Fruit fly (Drosophila melanogaster) whole organism, prepupa: ENCODE results near the gene Vm32E.

Experiments
- Blimp-1 ChIP-seq: fragments of 200-800 bp; sonication (Bioruptor generic); optimal IDR thresholded peaks from 3 replicates; lab custom pipeline; 2017; ENCODE audit warnings: missing biosample characterization, missing genetic modification characterization, mild to moderate bottlenecking, moderate library complexity, missing genetic modification reagents
- CG10669 ChIP-seq: fragments of 200-800 bp; sonication (Bioruptor generic); optimal IDR thresholded peaks from 3 replicates; lab custom pipeline; 2018; ENCODE audit warnings: missing biosample characterization, mild to moderate bottlenecking, missing genetic modification characterization, moderate library complexity
- CG11902 ChIP-seq: fragments of 200-800 bp; sonication (Bioruptor generic); optimal IDR thresholded peaks from 3 replicates; lab custom pipeline; 2016; ENCODE audit warnings: missing biosample characterization, missing genetic modification characterization
- CG1621 ChIP-seq: fragments of 200-800 bp; sonication (Bioruptor generic); optimal IDR thresholded peaks from 3 replicates; lab custom pipeline; 2018; ENCODE audit warnings: missing biosample characterization, mild to moderate bottlenecking, missing genetic modification characterization
- CG16779 ChIP-seq: fragments of 200-800 bp; sonication (Bioruptor generic); optimal IDR thresholded peaks from 3 replicates; lab custom pipeline; 2017; ENCODE audit warnings: missing biosample characterization, mild to moderate bottlenecking, missing genetic modification characterization
- CG3032 ChIP-seq: fragments of 200-800 bp; optimal IDR thresholded peaks from 2 replicates; lab custom pipeline; 2019; ENCODE audit warnings: missing biosample characterization, mild to moderate bottlenecking, missing genetic modification characterization, moderate library complexity
- CG31627 ChIP-seq: fragments of 200-800 bp; sonication (Bioruptor generic); optimal IDR thresholded peaks from 3 replicates; lab custom pipeline; 2016; ENCODE audit warnings: missing biosample characterization, missing genetic modification characterization
- CG32006 ChIP-seq: fragments of 200-800 bp; sonication (Bioruptor generic); optimal IDR thresholded peaks from 3 replicates; lab custom pipeline; 2017; ENCODE audit warnings: missing biosample characterization, mild to moderate bottlenecking, missing genetic modification characterization
- CG34406 ChIP-seq: fragments of 200-800 bp; sonication (Bioruptor generic); optimal IDR thresholded peaks from 3 replicates; lab custom pipeline; 2016; ENCODE audit warnings: missing biosample characterization, missing genetic modification characterization
- CG3919 ChIP-seq: fragments of 200-800 bp; sonication (Bioruptor generic); optimal IDR thresholded peaks from 3 replicates; lab custom pipeline; 2016; ENCODE audit warnings: missing biosample characterization, missing genetic modification characterization
- CG4318 ChIP-seq: fragments of 200-800 bp; sonication (Bioruptor generic); optimal IDR thresholded peaks from 3 replicates; lab custom pipeline; 2017; ENCODE audit warnings: missing biosample characterization, mild to moderate bottlenecking, missing genetic modification characterization
- CG6163 ChIP-seq: fragments of 200-800 bp; sonication (Bioruptor generic); IDR thresholded peaks from 3 replicates; pipeline ENCODE4 v1.3.6; 2022; ENCODE audit warnings: missing biosample characterization, missing genetic modification characterization
- CG6276 ChIP-seq: fragments of 200-800 bp; sonication (Bioruptor generic); optimal IDR thresholded peaks from 2 replicates; lab custom pipeline; 2017; ENCODE audit warnings: missing biosample characterization, mild to moderate bottlenecking, missing genetic modification characterization
- CG6808 ChIP-seq: fragments of 200-800 bp; sonication (Bioruptor generic); optimal IDR thresholded peaks from 3 replicates; lab custom pipeline; 2017; ENCODE audit warnings: missing biosample characterization, missing genetic modification characterization, mild to moderate bottlenecking, moderate library complexity, missing genetic modification reagents
- CG6854 ChIP-seq: fragments of 200-800 bp; sonication (Bioruptor generic); optimal IDR thresholded peaks from 2 replicates; lab custom pipeline; 2017; ENCODE audit warnings: missing biosample characterization, mild to moderate bottlenecking, missing genetic modification characterization
- CG7368 ChIP-seq: fragments of 200-800 bp; sonication (Bioruptor generic); optimal IDR thresholded peaks from 3 replicates; lab custom pipeline; 2016; ENCODE audit warnings: missing biosample characterization, missing genetic modification characterization
- CG8119 ChIP-seq: fragments of 200-800 bp; sonication (Bioruptor generic); IDR thresholded peaks from 3 replicates; pipeline ENCODE4 v1.3.6; 2022; ENCODE audit warnings: missing biosample characterization, missing genetic modification characterization
- CG8632 ChIP-seq: fragments of 200-800 bp; sonication (Bioruptor generic); optimal IDR thresholded peaks from 3 replicates; lab custom pipeline; 2016; ENCODE audit warnings: missing biosample characterization, missing genetic modification characterization
- CG9139 ChIP-seq: fragments of 200-800 bp; sonication (Bioruptor generic); optimal IDR thresholded peaks from 3 replicates; lab custom pipeline; 2017; ENCODE audit warnings: missing biosample characterization, mild to moderate bottlenecking, missing genetic modification characterization
- Eip78C ChIP-seq: fragments of 200-800 bp; sonication (Bioruptor generic); peaks from one replicate; lab custom pipeline; 2016; ENCODE audit warnings: missing biosample characterization, missing genetic modification characterization
- Eip93F ChIP-seq: fragments of 200-800 bp; sonication (Bioruptor generic); optimal IDR thresholded peaks from 2 replicates; lab custom pipeline; 2016; ENCODE audit warnings: missing biosample characterization, mild to moderate bottlenecking, missing genetic modification characterization
- Ets21C ChIP-seq: fragments of 200-800 bp; sonication (Bioruptor generic); optimal IDR thresholded peaks from 3 replicates; lab custom pipeline; 2016; ENCODE audit warnings: missing biosample characterization, missing genetic modification characterization
- Ets96B ChIP-seq: fragments of 200-800 bp; optimal IDR thresholded peaks from 2 replicates; lab custom pipeline; 2019; ENCODE audit warnings: missing biosample characterization, mild to moderate bottlenecking, missing genetic modification characterization, moderate library complexity
- Gug ChIP-seq: fragments of 200-800 bp; sonication (Bioruptor generic); IDR thresholded peaks from 2 replicates; pipeline ENCODE4 v1.3.6; 2022; ENCODE audit warnings: missing biosample characterization, missing genetic modification characterization
- Hr38 ChIP-seq: sonication (Bioruptor generic); optimal IDR thresholded peaks from 2 replicates; lab custom pipeline; 2016; ENCODE audit warnings: missing biosample characterization, missing genetic modification characterization
- Hr39 ChIP-seq: fragments of 200-800 bp; sonication (Bioruptor generic); optimal IDR thresholded peaks from 2 replicates; lab custom pipeline; 2016; ENCODE audit warnings: missing biosample characterization, missing genetic modification characterization
- Hr4 ChIP-seq: fragments of 200-800 bp; sonication (Bioruptor generic); optimal IDR thresholded peaks from 3 replicates; lab custom pipeline; 2016; ENCODE audit warnings: missing biosample characterization, missing genetic modification characterization
- Lpt ChIP-seq: fragments of 200-800 bp; sonication (Bioruptor generic); optimal IDR thresholded peaks from 3 replicates; lab custom pipeline; 2016; ENCODE audit warnings: missing biosample characterization, missing genetic modification characterization
- Met ChIP-seq: fragments of 200-800 bp; sonication (Bioruptor generic); optimal IDR thresholded peaks from 3 replicates; lab custom pipeline; 2016; ENCODE audit warnings: missing biosample characterization, missing genetic modification characterization
- OdsH ChIP-seq: fragments of 200-800 bp; sonication (Bioruptor generic); optimal IDR thresholded peaks from 3 replicates; lab custom pipeline; 2016; ENCODE audit warnings: missing biosample characterization, missing genetic modification characterization
- Smox ChIP-seq: fragments of 200-800 bp; sonication (Bioruptor generic); optimal IDR thresholded peaks from 3 replicates; lab custom pipeline; 2016; ENCODE audit warnings: missing biosample characterization, missing genetic modification characterization
- Sox102F ChIP-seq: fragments of 200-800 bp; sonication (Bioruptor generic); optimal IDR thresholded peaks from 2 replicates; lab custom pipeline; 2016; ENCODE audit warnings: missing biosample characterization, mild to moderate bottlenecking, missing genetic modification characterization
- Sox14 ChIP-seq: fragments of 200-800 bp; sonication (Bioruptor generic); optimal IDR thresholded peaks from 3 replicates; lab custom pipeline; 2016; ENCODE audit warnings: missing biosample characterization, missing genetic modification characterization
- achi ChIP-seq: fragments of 200-800 bp; sonication (Bioruptor generic); optimal IDR thresholded peaks from 3 replicates; lab custom pipeline; 2016; ENCODE audit warnings: missing biosample characterization, missing genetic modification characterization
- acj6 ChIP-seq: fragments of 200-800 bp; sonication (Bioruptor generic); optimal IDR thresholded peaks from 3 replicates; lab custom pipeline; 2016; ENCODE audit warnings: missing biosample characterization, missing genetic modification characterization
- cyc ChIP-seq: fragments of 200-800 bp; sonication (Bioruptor generic); optimal IDR thresholded peaks from 3 replicates; lab custom pipeline; 2016; ENCODE audit warnings: missing biosample characterization, missing genetic modification characterization
- dac ChIP-seq: fragments of 200-800 bp; sonication (Bioruptor generic); optimal IDR thresholded peaks from 2 replicates; lab custom pipeline; 2017; ENCODE audit warnings: missing biosample characterization, mild to moderate bottlenecking, missing genetic modification characterization
- dsx ChIP-seq: fragments of 200-800 bp; optimal IDR thresholded peaks from 3 replicates; lab custom pipeline; 2019; ENCODE audit warnings: missing biosample characterization, mild to moderate bottlenecking, missing genetic modification characterization, moderate library complexity; ENCODE audit not compliant: poor library complexity, severe bottlenecking
- eg ChIP-seq: fragments of 200-800 bp; sonication (Bioruptor generic); IDR thresholded peaks from 3 replicates; pipeline ENCODE4 v1.3.6; 2022; ENCODE audit warnings: missing biosample characterization, missing genetic modification characterization
- lz ChIP-seq: fragments of 200-800 bp; sonication (Bioruptor generic); optimal IDR thresholded peaks from 3 replicates; lab custom pipeline; 2016; ENCODE audit warnings: missing biosample characterization, missing genetic modification characterization
- net ChIP-seq: fragments of 200-800 bp; sonication (Bioruptor generic); optimal IDR thresholded peaks from 3 replicates; lab custom pipeline; 2016; ENCODE audit warnings: missing biosample characterization, missing genetic modification characterization
- pdm3 ChIP-seq: fragments of 200-800 bp; sonication (Bioruptor generic); optimal IDR thresholded peaks from 3 replicates; lab custom pipeline; 2016; ENCODE audit warnings: missing biosample characterization, missing genetic modification characterization
- salr ChIP-seq, 2 experiments: fragments of 200-800 bp; sonication (Bioruptor generic); optimal IDR thresholded peaks; 3 replicates each; lab custom pipeline; 2016 to 2018; ENCODE audit warnings: missing biosample characterization in 2 of 2, missing genetic modification characterization in 2 of 2, mild to moderate bottlenecking in 1 of 2
- spab ChIP-seq: fragments of 200-800 bp; sonication (Bioruptor generic); optimal IDR thresholded peaks from 2 replicates; lab custom pipeline; 2017; ENCODE audit warnings: missing biosample characterization, mild to moderate bottlenecking, missing genetic modification characterization, missing genetic modification reagents
- ss ChIP-seq, 2 experiments: fragments of 200-800 bp; sonication (Bioruptor generic); optimal IDR thresholded peaks; 2 replicates in 1 of 2; 3 replicates in 1 of 2; lab custom pipeline; 2017 to 2018; ENCODE audit warnings: mild to moderate bottlenecking in 2 of 2, missing biosample characterization in 2 of 2, missing genetic modification characterization in 2 of 2, moderate library complexity in 1 of 2
- svp ChIP-seq: fragments of 200-800 bp; sonication (Bioruptor generic); peaks from one replicate; lab custom pipeline; 2016; ENCODE audit warnings: missing biosample characterization, missing genetic modification characterization
- topi ChIP-seq: fragments of 200-800 bp; sonication (Bioruptor generic); optimal IDR thresholded peaks from 3 replicates; lab custom pipeline; 2016; ENCODE audit warnings: missing biosample characterization, missing genetic modification characterization
- vri ChIP-seq: fragments of 200-800 bp; sonication (Bioruptor generic); optimal IDR thresholded peaks from 3 replicates; lab custom pipeline; 2016; ENCODE audit warnings: missing biosample characterization, mild to moderate bottlenecking, missing genetic modification characterization

Vm32E gene

DNA sequence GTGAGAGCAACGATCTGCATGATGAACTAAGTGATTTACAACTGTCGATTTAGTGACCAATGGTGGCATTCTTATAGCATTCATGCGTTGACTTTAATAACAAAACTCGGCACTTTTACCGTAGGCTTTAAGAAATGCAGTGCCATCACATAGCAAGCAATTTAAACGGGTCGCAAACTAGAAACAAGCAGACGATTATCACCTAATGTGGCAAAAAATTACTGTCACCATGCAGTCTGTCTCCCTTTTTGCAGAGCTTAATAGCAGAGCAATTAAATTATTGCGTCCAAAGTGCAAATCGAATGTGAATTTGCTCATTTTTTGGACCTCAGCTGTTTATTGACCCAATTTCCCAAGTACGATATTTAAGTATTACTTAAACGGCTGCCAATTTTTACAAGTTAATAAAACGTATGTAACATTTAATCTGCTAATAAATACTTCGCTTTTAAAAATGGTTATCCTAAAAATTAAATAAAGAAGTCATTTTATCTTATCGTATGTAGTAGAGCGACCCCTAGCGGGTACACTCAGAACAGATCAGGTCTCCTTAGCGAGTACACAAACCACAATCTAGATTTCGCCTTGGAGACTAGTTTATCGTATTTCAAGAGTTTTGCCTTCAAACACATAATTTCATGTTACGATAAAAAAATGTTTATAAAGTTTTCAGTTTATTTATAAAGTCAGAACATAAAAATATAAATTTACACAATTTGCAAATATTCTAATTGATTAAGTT is at the start of gene Vm32E:
TSS of gene Vm32E (minus strand) at position 51 of the 742 bp plus-strand sequence.
- peak; percentile 34 for TF ChIP-seq Eip78C
- TF ChIP-seq CG6276 (GFP tag; lab: Kevin White, UChicago) = peak; percentile 7
- no peak for TF ChIP-seq achi (GFP tag; lab: Kevin White, UChicago)
- TF ChIP-seq CG8119 (GFP tag; lab: Robert Waterston, UW) = no peak
- no peak for TF ChIP-seq Ets96B (tag; lab: Kevin White, UChicago)
- TF ChIP-seq, all 60 proteins: peak for 2

DNA sequence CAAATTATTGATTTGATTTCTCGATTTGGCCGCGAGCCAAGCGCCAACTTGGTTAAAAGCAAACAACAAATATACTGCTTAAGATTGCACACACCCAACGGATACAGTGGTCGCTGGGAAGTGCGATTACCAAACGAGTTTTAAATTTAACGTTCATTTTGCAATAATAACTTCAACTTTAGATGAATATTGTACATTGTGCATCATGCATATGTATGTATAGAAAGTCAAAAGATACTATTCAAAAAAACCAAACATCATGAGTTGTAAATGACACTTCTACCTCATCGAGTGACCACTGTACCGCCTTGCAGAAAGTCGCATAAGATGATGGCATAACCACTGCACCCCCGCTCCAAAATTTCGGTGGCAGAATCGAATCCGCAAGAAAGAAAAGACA is 49.3 kb upstream of the Vm32E start:
- TF ChIP-seq ss (GFP tag; optimal IDR thresholded peaks at IDR 0.05; lab: Kevin White, UChicago) (no peak), Hr38 (GFP tag; lab: Kevin White, UChicago) (no peak), Ets21C (peak; percentile 43), CG10669 (GFP tag; lab: Kevin White, UChicago) (peak; percentile 6), OdsH (peak; percentile 57), Gug (GFP tag; lab: Robert Waterston, UW) (no peak), CG6163 (GFP tag; lab: Robert Waterston, UW) (peak; percentile 6; the same call in 1 of the 3 replicates), CG11902 (GFP tag; lab: Kevin White, UChicago) (peak; percentile 41), CG32006 (peak; percentile 68), Hr39 (GFP tag; lab: Kevin White, UChicago) (peak; percentile 77), Blimp-1 (GFP tag; lab: Kevin White, UChicago) (peak; percentile 8), Sox14 (GFP tag; lab: Kevin White, UChicago) (peak; percentile 56), CG8119 (GFP tag; lab: Robert Waterston, UW) (peak; percentile 56), CG31627 (GFP tag; lab: Kevin White, UChicago) (peak; percentile 71), CG9139 (no peak), dac (GFP tag; lab: Kevin White, UChicago) (peak; percentile 15), spab (GFP tag; lab: Kevin White, UChicago) (peak; percentile 20), Eip93F (GFP tag; lab: Kevin White, UChicago) (no peak), salr (GFP tag; optimal IDR thresholded peaks at IDR 0.05; lab: Kevin White, UChicago) (no peak), svp (GFP tag; lab: Kevin White, UChicago) (peak; percentile 80), CG1621 (tag; lab: Kevin White, UChicago) (peak; percentile 20), vri (no peak), CG3919 (GFP tag; lab: Kevin White, UChicago) (peak; percentile 43), Ets96B (tag; lab: Kevin White, UChicago) (no peak), CG7368 (peak; percentile 4), lz (GFP tag; lab: Kevin White, UChicago) (peak; percentile 68), CG3032 (tag; lab: Kevin White, UChicago) (peak; percentile 10), Smox (GFP tag; lab: Kevin White, UChicago) (peak; percentile 65), CG6854 (GFP tag; lab: Kevin White, UChicago) (no peak), CG34406 (GFP tag; lab: Kevin White, UChicago) (peak; percentile 53), eg (GFP tag; lab: Robert Waterston, UW) (peak; percentile 58; the same call in 1 of the 3 replicates), Hr4 (GFP tag; lab: Kevin White, UChicago) (peak; percentile 74), net (no peak), cyc (GFP tag; lab: Kevin White, UChicago) (peak; percentile 35), Eip78C (peak; percentile 66), CG4318 (GFP tag; lab: Kevin White, UChicago) (peak; percentile 47), CG6276 (GFP tag; lab: Kevin White, UChicago) (peak; percentile 32), CG16779 (tag; lab: Kevin White, UChicago) (no peak), topi (peak; percentile 58), Met (GFP tag; lab: Kevin White, UChicago) (peak; percentile 56), Sox102F (peak; percentile 45), Lpt (no peak), pdm3 (GFP tag; lab: Kevin White, UChicago) (peak; percentile 18), CG8632 (peak; percentile 36), dsx (GFP tag; lab: Kevin White, UChicago) (no peak), CG6808 (GFP tag; lab: Kevin White, UChicago) (no peak), achi (GFP tag; lab: Kevin White, UChicago) (peak; percentile 59), acj6 (GFP tag; lab: Kevin White, UChicago) (peak; percentile 52)
